Fruit fly (Drosophila melanogaster): ENCODE results near the gene Nek2.

The Nek2 gene

DNA sequence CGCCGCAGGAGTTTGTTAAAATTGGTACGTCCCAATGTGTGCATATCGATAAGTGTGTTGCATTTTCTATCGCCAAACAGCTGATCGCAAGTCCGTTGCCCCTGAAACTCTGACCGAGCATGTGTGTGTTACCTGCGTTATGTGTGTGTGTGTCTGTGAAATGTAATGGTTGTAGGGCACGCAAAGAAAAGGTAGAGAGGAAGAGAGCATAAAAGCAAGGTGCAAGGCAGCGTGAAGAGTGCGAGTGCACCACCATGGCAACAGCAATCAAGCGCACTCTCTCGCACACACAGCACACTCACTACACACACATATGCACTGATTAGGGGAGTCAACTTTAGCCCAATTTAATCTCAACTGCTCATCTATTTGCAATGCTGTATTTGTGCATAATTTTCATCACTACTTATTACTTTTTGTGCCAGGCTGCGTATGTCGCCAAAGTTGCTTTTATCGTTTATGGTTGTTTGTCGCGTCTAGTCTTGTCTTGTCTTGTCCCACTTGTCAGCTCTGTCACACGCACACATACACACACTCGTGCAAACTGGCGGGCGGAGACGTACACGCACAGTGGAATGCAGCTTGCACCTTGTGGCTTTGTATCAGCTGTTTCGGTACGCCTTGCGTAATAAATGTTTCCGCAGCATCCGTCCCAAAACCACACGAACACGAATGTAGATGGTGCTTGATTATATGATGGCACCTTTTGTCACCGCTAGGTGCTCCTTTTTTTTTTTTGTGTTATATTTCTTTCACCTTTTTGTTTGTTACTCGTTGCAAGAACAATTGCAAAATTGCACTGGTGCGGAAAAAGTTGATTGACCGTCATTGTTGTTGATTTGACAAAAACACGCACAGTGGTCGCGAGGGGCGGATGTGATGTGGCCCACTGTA, 46.4 kb upstream of the Nek2 start (continued):
- TF ChIP-seq wdn (GFP tag; IDR thresholded peaks at IDR 0.05) (0 out of 2 replicates have a peak, but pooled peaks have one; percentile 36), Bdp1 (GFP tag; optimal IDR thresholded peaks at IDR 0.05) (peak; percentile 61), ftz-f1 (GFP tag; optimal IDR thresholded peaks at IDR 0.05) (no peak), CG2875 (GFP tag; optimal IDR thresholded peaks at IDR 0.05) (peak; percentile 74), C15 (GFP tag; IDR thresholded peaks at IDR 0.05) (no peak; the same call in 2 of the 3 replicates), Neu2 (GFP tag; optimal IDR thresholded peaks at IDR 0.05; ENCODE audit: borderline replicate concordance) (peak; percentile 11), CG1832 (GFP tag; optimal IDR thresholded peaks at IDR 0.05) (peak; percentile 55), CG12659 (GFP tag; optimal IDR thresholded peaks at IDR 0.05) (peak; percentile 79), CG17186 (GFP tag; optimal IDR thresholded peaks at IDR 0.05) (peak; percentile 54), CG15696 (tag; optimal IDR thresholded peaks at IDR 0.05) (peak; percentile 70), kni (GFP tag; optimal IDR thresholded peaks at IDR 0.05) (peak; percentile 87), CG6654 (GFP tag; optimal IDR thresholded peaks at IDR 0.05) (peak; percentile 67), ab (GFP tag; optimal IDR thresholded peaks at IDR 0.05) (peak; percentile 59), CG13123 (GFP tag; optimal IDR thresholded peaks at IDR 0.05) (peak; percentile 23), cas (GFP tag; IDR thresholded peaks at IDR 0.05) (no peak), crc (GFP tag; optimal IDR thresholded peaks at IDR 0.05) (peak; percentile 57), Doc2 (GFP tag; IDR thresholded peaks at IDR 0.05) (no peak), CG15269 (tag; optimal IDR thresholded peaks at IDR 0.05) (peak; percentile 76), BEAF-32 (GFP tag; optimal IDR thresholded peaks at IDR 0.05) (peak; percentile 12), YL-1 (GFP tag; optimal IDR thresholded peaks at IDR 0.05) (peak; percentile 37), Fer2 (tag; optimal IDR thresholded peaks at IDR 0.05) (peak; percentile 28), CG3281 (GFP tag; optimal IDR thresholded peaks at IDR 0.05) (peak; percentile 53), Trl (optimal IDR thresholded peaks at IDR 0.05) (peak in 1 of 2 experiments; percentile 61), Trl (GFP tag; optimal IDR thresholded peaks at IDR 0.05) (peak; percentile 76), CG7372 (GFP tag; IDR thresholded peaks at IDR 0.05) (peak; percentile 58; the same call in 1 of the 2 replicates), CG4730 (GFP tag; IDR thresholded peaks at IDR 0.05) (peak; percentile 56), CG1603 (tag; optimal IDR thresholded peaks at IDR 0.05) (peak; percentile 18), CG12299 (tag; optimal IDR thresholded peaks at IDR 0.05) (peak; percentile 35), CG33557 (GFP tag; optimal IDR thresholded peaks at IDR 0.05) (peak; percentile 84), CG15011 (GFP tag; optimal IDR thresholded peaks at IDR 0.05) (peak; percentile 47), CG4360 (GFP tag; IDR thresholded peaks at IDR 0.05) (no peak), Sry-δ (GFP tag; optimal IDR thresholded peaks at IDR 0.05) (peak; percentile 41), Mrtf (GFP tag; IDR thresholded peaks at IDR 0.05) (0 out of 3 replicates have a peak, but pooled peaks have one; percentile 9), ap (GFP tag; IDR thresholded peaks at IDR 0.05) (peak; percentile 47; the same call in 1 of the 2 replicates), psq (GFP tag; optimal IDR thresholded peaks at IDR 0.05) (peak; percentile 35), h (optimal IDR thresholded peaks at IDR 0.05) (no peak), E2f2 (GFP tag; IDR thresholded peaks at IDR 0.05) (no peak; the same call in 1 of the 2 replicates), hbn (GFP tag; IDR thresholded peaks at IDR 0.05; ENCODE audit: partially characterized antibody) (no peak), Ets97D (GFP tag; optimal IDR thresholded peaks at IDR 0.05) (peak; percentile 50), lmd (GFP tag; IDR thresholded peaks at IDR 0.05) (peak; percentile 84), CG18619 (GFP tag; optimal IDR thresholded peaks at IDR 0.05) (peak; percentile 81), CoRest (tag; optimal IDR thresholded peaks at IDR 0.05) (peak; percentile 91), fru (optimal IDR thresholded peaks at IDR 0.05) (no peak), seq (GFP tag; IDR thresholded peaks at IDR 0.05) (peak; percentile 57), knrl (GFP tag; IDR thresholded peaks at IDR 0.05; ENCODE audit: partially characterized antibody) (no peak), BtbVII (GFP tag; optimal IDR thresholded peaks at IDR 0.05) (peak; percentile 60), Spps (tag; optimal IDR thresholded peaks at IDR 0.05) (peak; percentile 54), Xrp1 (GFP tag; IDR thresholded peaks at IDR 0.05) (peak; percentile 80), stwl (tag; optimal IDR thresholded peaks at IDR 0.05) (no peak)

All from whole organism, embryonic.